Worm (Caenorhabditis elegans) whole organism, L2 larva: ENCODE results near the gene etc-1.
A peak's percentile ranks its signal among the peaks of the same experiment; 100 is the strongest.

ENCODE experiments used
- C34F6.9 ChIP-seq: fragments of 150-350 bp; optimal IDR thresholded peaks from 2 replicates; lab custom pipeline; 2014; ENCODE audit warnings: missing biosample characterization, missing genetic modification characterization
- F13H6.1 ChIP-seq: sonication (generic microtip); optimal IDR thresholded peaks from 2 replicates; lab custom pipeline; 2016; ENCODE audit warnings: missing genetic modification characterization, missing compliant biosample characterization
- R02D3.7 ChIP-seq: fragments of 150-350 bp; optimal IDR thresholded peaks from 2 replicates; lab custom pipeline; 2014; ENCODE audit warnings: missing biosample characterization, missing genetic modification characterization
- Y55F3AM.14 ChIP-seq: fragments of 200-800 bp; sonication (Bioruptor generic); optimal IDR thresholded peaks from 2 replicates; lab custom pipeline; 2018; ENCODE audit warnings: mild to moderate bottlenecking, missing genetic modification characterization, missing compliant biosample characterization
- ZK546.5 ChIP-seq: sonication (generic microtip); optimal IDR thresholded peaks from 2 replicates; lab custom pipeline; 2017; ENCODE audit warnings: missing biosample characterization, missing genetic modification characterization
- alr-1 ChIP-seq: fragments of 150-350 bp; optimal IDR thresholded peaks from 2 replicates; lab custom pipeline; 2014; ENCODE audit warnings: missing biosample characterization, missing genetic modification characterization
- aly-2 ChIP-seq: fragments of 150-350 bp; optimal IDR thresholded peaks from 2 replicates; lab custom pipeline; 2014; ENCODE audit warnings: missing biosample characterization, missing genetic modification characterization
- ama-1 ChIP-seq: fragments of 150-350 bp; optimal IDR thresholded peaks from 2 replicates; lab custom pipeline; 2018; ENCODE audit warnings: inconsistent platforms
- blmp-1 ChIP-seq: sonication (generic microtip); optimal IDR thresholded peaks from 2 replicates; lab custom pipeline; 2017; ENCODE audit warnings: missing genetic modification characterization, mild to moderate bottlenecking, missing compliant biosample characterization, antibody characterized with exemption, moderate library complexity; ENCODE audit not compliant: insufficient read depth
- crh-2 ChIP-seq: sonication (generic microtip); optimal IDR thresholded peaks from 2 replicates; lab custom pipeline; 2017; ENCODE audit warnings: missing biosample characterization, missing genetic modification characterization
- dmd-4 ChIP-seq: sonication (generic microtip); optimal IDR thresholded peaks from 2 replicates; lab custom pipeline; 2017; ENCODE audit warnings: missing biosample characterization, missing genetic modification characterization
- egl-27 ChIP-seq: sonication (generic microtip); optimal IDR thresholded peaks from 3 replicates; lab custom pipeline; 2017; ENCODE audit warnings: missing biosample characterization, missing genetic modification reagents, missing genetic modification characterization
- elt-1 ChIP-seq: fragments of 150-350 bp; optimal IDR thresholded peaks from 2 replicates; lab custom pipeline; 2014; ENCODE audit warnings: missing biosample characterization, missing genetic modification characterization
- elt-3 ChIP-seq: sonication (generic microtip); optimal IDR thresholded peaks from 2 replicates; lab custom pipeline; 2017; ENCODE audit warnings: missing biosample characterization, missing genetic modification characterization
- fos-1 ChIP-seq: fragments of 150-350 bp; optimal IDR thresholded peaks from 2 replicates; lab custom pipeline; 2014; ENCODE audit warnings: missing biosample characterization, missing genetic modification characterization
- lin-13 ChIP-seq: fragments of 150-350 bp; optimal IDR thresholded peaks from 2 replicates; lab custom pipeline; 2014; ENCODE audit warnings: missing biosample characterization, missing genetic modification reagents, missing genetic modification characterization
- lin-39 ChIP-seq: fragments of 150-350 bp; optimal IDR thresholded peaks from 2 replicates; lab custom pipeline; 2014; ENCODE audit warnings: missing biosample characterization, missing genetic modification reagents, missing genetic modification characterization
- lsy-2 ChIP-seq, 2 experiments: fragments of 150-350 bp in 1 of 2; sonication (generic microtip) in 1 of 2; optimal IDR thresholded peaks; 2 replicates each; lab custom pipeline; 2014 to 2017; ENCODE audit warnings: missing biosample characterization in 2 of 2, missing genetic modification characterization in 2 of 2
- mab-5 ChIP-seq: fragments of 150-350 bp; optimal IDR thresholded peaks from 2 replicates; lab custom pipeline; 2014; ENCODE audit warnings: missing biosample characterization, missing genetic modification characterization
- mbf-1 ChIP-seq: sonication (generic microtip); optimal IDR thresholded peaks from 2 replicates; lab custom pipeline; 2017; ENCODE audit warnings: missing biosample characterization, missing genetic modification characterization
- mdl-1 ChIP-seq, 2 experiments: fragments of 150-350 bp in 1 of 2; sonication (generic microtip) in 1 of 2; optimal IDR thresholded peaks; 2 replicates each; lab custom pipeline; 2017; ENCODE audit warnings: missing biosample characterization in 2 of 2, missing genetic modification characterization in 2 of 2
- nhr-10 ChIP-seq: sonication (generic microtip); optimal IDR thresholded peaks from 2 replicates; lab custom pipeline; 2017; ENCODE audit warnings: missing biosample characterization, missing genetic modification characterization
- nhr-12 ChIP-seq: fragments of 150-350 bp; optimal IDR thresholded peaks from 2 replicates; lab custom pipeline; 2014; ENCODE audit warnings: missing biosample characterization, missing genetic modification characterization
- nhr-129 ChIP-seq: fragments of 150-350 bp; optimal IDR thresholded peaks from 2 replicates; lab custom pipeline; 2014; ENCODE audit warnings: missing biosample characterization, missing genetic modification characterization
- nhr-21 ChIP-seq: fragments of 150-350 bp; optimal IDR thresholded peaks from 2 replicates; lab custom pipeline; 2014; ENCODE audit warnings: missing biosample characterization, missing genetic modification characterization
- nhr-23 ChIP-seq: fragments of 150-350 bp; optimal IDR thresholded peaks from 2 replicates; lab custom pipeline; 2014; ENCODE audit warnings: missing biosample characterization, missing genetic modification reagents, missing genetic modification characterization
- nhr-237 ChIP-seq: fragments of 150-350 bp; optimal IDR thresholded peaks from 2 replicates; lab custom pipeline; 2014; ENCODE audit warnings: missing biosample characterization, missing genetic modification characterization
- nhr-25 ChIP-seq: fragments of 150-350 bp; sonication (generic microtip); optimal IDR thresholded peaks from 3 replicates; lab custom pipeline; 2014; ENCODE audit warnings: missing biosample characterization, missing genetic modification characterization
- nhr-6 ChIP-seq: fragments of 150-350 bp; optimal IDR thresholded peaks from 2 replicates; lab custom pipeline; 2014; ENCODE audit warnings: missing biosample characterization, missing genetic modification characterization
- skn-1 ChIP-seq: sonication (generic microtip); optimal IDR thresholded peaks from 2 replicates; lab custom pipeline; 2017; ENCODE audit warnings: missing biosample characterization, missing genetic modification characterization
- sma-3 ChIP-seq: sonication (generic microtip); optimal IDR thresholded peaks from 2 replicates; lab custom pipeline; 2016; ENCODE audit warnings: missing genetic modification reagents, missing genetic modification characterization, missing compliant biosample characterization
- sma-9 ChIP-seq, 2 experiments: fragments of 150-350 bp in 1 of 2; sonication (generic microtip) in 1 of 2; optimal IDR thresholded peaks; 2 replicates each; lab custom pipeline; 2014 to 2016; ENCODE audit warnings: missing genetic modification characterization in 2 of 2, mild to moderate bottlenecking in 1 of 2, missing biosample characterization in 1 of 2, missing compliant biosample characterization in 1 of 2, missing genetic modification reagents in 1 of 2, moderate library complexity in 1 of 2
- snpc-4 ChIP-seq: fragments of 150-350 bp; optimal IDR thresholded peaks from 2 replicates; lab custom pipeline; 2014; ENCODE audit warnings: missing biosample characterization, missing genetic modification characterization
- unc-55 ChIP-seq: fragments of 150-350 bp; sonication (generic microtip); optimal IDR thresholded peaks from 3 replicates; lab custom pipeline; 2014; ENCODE audit warnings: missing biosample characterization, missing genetic modification reagents, missing genetic modification characterization
- unc-62 ChIP-seq: fragments of 150-350 bp; optimal IDR thresholded peaks from 2 replicates; lab custom pipeline; 2014; ENCODE audit warnings: missing biosample characterization, missing genetic modification reagents, missing genetic modification characterization
- zag-1 ChIP-seq: fragments of 150-350 bp; optimal IDR thresholded peaks from 2 replicates; lab custom pipeline; 2014; ENCODE audit warnings: missing biosample characterization, missing genetic modification characterization
- ztf-1 ChIP-seq: fragments of 200-800 bp; sonication (Bioruptor generic); conservative IDR thresholded peaks from 2 replicates; pipeline ENCODE4 v1.3.6; 2022; ENCODE audit warnings: missing genetic modification characterization, missing compliant biosample characterization
- ztf-11 ChIP-seq: sonication (generic microtip); optimal IDR thresholded peaks from 2 replicates; lab custom pipeline; 2017; ENCODE audit warnings: missing biosample characterization, missing genetic modification characterization
- ztf-4 ChIP-seq: fragments of 150-350 bp; optimal IDR thresholded peaks from 2 replicates; lab custom pipeline; 2014; ENCODE audit warnings: missing biosample characterization, missing genetic modification characterization

etc-1 gene

DNA sequence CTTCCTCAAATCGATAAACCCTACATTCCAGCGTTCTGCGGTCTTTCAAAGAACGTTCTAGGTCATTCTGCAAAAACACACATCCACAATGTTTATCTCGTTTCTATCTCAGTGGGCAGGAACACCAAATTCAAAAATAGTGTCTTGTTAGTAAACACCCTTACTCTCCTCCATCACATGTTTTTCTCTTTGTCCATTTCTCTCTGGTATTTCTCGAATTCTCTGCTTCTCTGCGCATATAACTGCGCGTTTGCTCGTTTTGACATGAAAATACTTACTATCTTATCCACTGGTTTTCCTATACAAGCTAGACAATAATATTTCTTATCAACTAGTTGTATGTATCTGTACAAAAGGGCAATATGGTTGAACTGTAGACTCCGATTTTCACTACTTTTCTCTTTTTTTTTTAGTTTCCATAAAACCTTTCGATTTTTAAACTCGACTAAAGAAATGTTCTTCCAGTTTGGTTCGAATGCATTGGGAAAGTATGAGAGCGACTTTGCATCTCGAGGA is 13.9 kb upstream of the etc-1 start, which contains the start of gene pyr-1:
TSS of gene pyr-1 (plus strand) at position 466 of the 516 bp plus-strand sequence.
- TF ChIP-seq sma-3 (GFP tag; lab: Kevin White, UChicago) (peak; percentile 20), nhr-10 (tag; lab: Kevin White, UChicago) (no peak), egl-27 (no peak), crh-2 (tag; lab: Kevin White, UChicago) (peak; percentile 3), zag-1 (no peak), nhr-129 (tag; lab: Kevin White, UChicago) (peak; percentile 53), C34F6.9 (tag; lab: Kevin White, UChicago) (peak; percentile 67), unc-62 (GFP tag; lab: Kevin White, UChicago) (no peak), sma-9 (GFP tag; optimal IDR thresholded peaks at IDR 0.05; lab: Kevin White, UChicago) (peak; percentile 46), sma-9 (tag; optimal IDR thresholded peaks at IDR 0.05; lab: Kevin White, UChicago) (no peak)

DNA sequence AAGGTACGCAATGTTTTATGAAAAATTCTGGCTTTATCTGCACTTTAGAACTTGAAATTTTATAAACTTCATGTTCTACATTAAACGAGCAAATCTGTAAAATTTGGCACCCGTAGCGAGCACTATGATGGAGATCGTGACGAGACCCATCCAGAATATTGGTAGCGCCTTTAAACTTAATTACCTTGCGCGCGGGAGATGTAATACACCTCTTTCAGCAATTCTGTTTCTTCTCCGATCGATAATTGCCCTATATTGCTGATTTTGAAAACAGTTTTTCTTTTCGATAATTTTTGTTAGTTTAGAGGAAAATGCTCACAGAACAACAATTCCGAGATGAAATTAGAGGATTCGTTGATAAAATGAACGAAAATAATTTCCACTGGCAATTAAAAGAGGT is 5.8 kb upstream of the etc-1 start, which contains the start of gene atg-10:
TSS of gene atg-10 (plus strand) at position 301 of the 400 bp plus-strand sequence.
- TF ChIP-seq nhr-25, result no peak
- no peak for TF ChIP-seq lin-39
- TF ChIP-seq skn-1 (tag; lab: Kevin White, UChicago), result no peak
- no peak for TF ChIP-seq alr-1
- no peak for TF ChIP-seq blmp-1 (tag; lab: Kevin White, UChicago)
- no peak for TF ChIP-seq fos-1 (tag; lab: Kevin White, UChicago)
- TF ChIP-seq unc-55 (GFP tag; lab: Kevin White, UChicago), result no peak
- no peak for TF ChIP-seq ztf-4 (tag; lab: Kevin White, UChicago)
- no peak for TF ChIP-seq unc-62 (GFP tag; lab: Kevin White, UChicago)
- TF ChIP-seq nhr-10 (tag; lab: Kevin White, UChicago), result no peak
- no peak for TF ChIP-seq mbf-1 (tag; lab: Kevin White, UChicago)
- no peak for TF ChIP-seq elt-1 (tag; lab: Kevin White, UChicago)
- no peak for TF ChIP-seq ztf-1 (GFP tag; lab: Robert Waterston, UW)
- TF ChIP-seq nhr-6 (tag; lab: Kevin White, UChicago), result no peak
- TF ChIP-seq ztf-11 (tag; lab: Kevin White, UChicago), result no peak
- TF ChIP-seq F13H6.1 (tag; lab: Kevin White, UChicago), result no peak
- no peak for TF ChIP-seq snpc-4 (tag; lab: Kevin White, UChicago)
- TF ChIP-seq R02D3.7 (tag; lab: Kevin White, UChicago), result no peak

DNA sequence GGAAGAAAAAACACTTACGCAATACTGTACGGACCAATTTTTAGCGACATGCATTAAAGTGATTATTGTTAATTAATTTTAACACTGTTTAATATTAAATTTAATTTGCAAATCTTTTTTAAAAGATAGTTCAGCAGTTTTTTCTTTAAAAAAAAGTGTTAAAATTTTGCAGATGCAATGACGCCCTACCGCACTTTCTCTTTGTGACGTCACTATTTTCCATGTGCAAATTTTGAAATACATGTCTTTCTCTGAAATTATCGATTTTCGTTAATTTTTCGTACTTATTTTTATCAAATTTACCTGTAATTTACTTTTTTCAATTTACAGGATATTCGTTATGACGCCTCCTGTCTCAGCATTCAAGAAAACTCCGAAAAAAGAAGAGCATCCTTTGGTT is 3.1 kb upstream of the etc-1 start, which contains the start of the genes piga-1 and eif-2Bepsilon:
TSS of gene piga-1 (minus strand) at position 174 of the 400 bp plus-strand sequence.
TSS of gene eif-2Bepsilon (plus strand) at position 331 of the 400 bp plus-strand sequence.
- TF ChIP-seq nhr-21 (tag; lab: Kevin White, UChicago) (no peak), dmd-4 (tag; lab: Kevin White, UChicago) (no peak), C34F6.9 (tag; lab: Kevin White, UChicago) (peak; percentile 88), unc-55 (GFP tag; lab: Kevin White, UChicago) (peak; percentile 84), mbf-1 (tag; lab: Kevin White, UChicago) (no peak), sma-9 (GFP tag; optimal IDR thresholded peaks at IDR 0.05; lab: Kevin White, UChicago) (peak; percentile 21), sma-9 (tag; optimal IDR thresholded peaks at IDR 0.05; lab: Kevin White, UChicago) (no peak), ztf-1 (GFP tag; lab: Robert Waterston, UW) (no peak), elt-3 (tag; lab: Kevin White, UChicago) (no peak), crh-2 (tag; lab: Kevin White, UChicago) (peak; percentile 72), R02D3.7 (tag; lab: Kevin White, UChicago) (no peak), ama-1 (no peak), zag-1 (no peak), nhr-23 (tag; lab: Kevin White, UChicago) (no peak), Y55F3AM.14 (GFP tag; lab: Kevin White, UChicago) (no peak), nhr-6 (tag; lab: Kevin White, UChicago) (peak; percentile 24), mab-5 (tag; lab: Kevin White, UChicago) (no peak), elt-1 (tag; lab: Kevin White, UChicago) (no peak), ZK546.5 (tag; lab: Kevin White, UChicago) (no peak), nhr-237 (tag; lab: Kevin White, UChicago) (no peak), nhr-12 (tag; lab: Kevin White, UChicago) (no peak), nhr-129 (tag; lab: Kevin White, UChicago) (peak; percentile 48), alr-1 (no peak), nhr-25 (no peak), lin-13 (GFP tag; lab: Kevin White, UChicago) (no peak), lsy-2 (tag; optimal IDR thresholded peaks at IDR 0.05; lab: Kevin White, UChicago) (peak in 1 of 2 experiments; percentile 74), aly-2 (tag; lab: Kevin White, UChicago) (no peak), unc-62 (GFP tag; lab: Kevin White, UChicago) (no peak), mdl-1 (tag; optimal IDR thresholded peaks at IDR 0.05; lab: Kevin White, UChicago) (peak in 1 of 2 experiments; percentile 1), fos-1 (tag; lab: Kevin White, UChicago) (peak; percentile 21), blmp-1 (tag; lab: Kevin White, UChicago) (no peak)
